Fruit fly (Drosophila melanogaster): ENCODE data around the gene CG18808.

CG18808 gene

DNA sequence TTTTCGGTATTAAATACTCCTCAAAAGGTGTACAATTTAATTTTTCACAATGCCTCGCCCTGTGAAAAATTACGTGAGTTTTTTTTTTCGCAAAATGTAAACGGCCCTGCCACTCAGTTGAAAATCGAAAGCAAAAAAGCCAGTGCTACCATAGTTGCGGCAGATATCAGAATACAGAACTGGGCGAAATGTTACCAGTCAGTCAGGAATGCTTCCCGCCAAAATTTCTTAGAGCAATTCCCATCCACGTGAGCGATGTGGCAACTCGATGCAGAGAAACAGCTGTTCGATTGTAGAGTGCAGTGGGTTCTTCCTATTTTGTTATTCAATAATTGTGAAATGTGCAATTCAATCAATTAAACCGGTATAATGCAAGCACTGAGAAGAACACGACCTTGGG, 18.4 kb upstream of the CG18808 start, which contains the start of the genes Dhc64C and LeuRS-m:
Gene Dhc64C, minus strand, starts transcription at position 104 of the 400 bp plus-strand sequence.
Gene LeuRS-m, plus strand, starts transcription at position 270 of the 400 bp plus-strand sequence.
- TF ChIP-seq bab1 (GFP tag; optimal IDR thresholded peaks at IDR 0.05) (peak; percentile 66), CG7101 (tag; optimal IDR thresholded peaks at IDR 0.05) (peak; percentile 25), CG14711 (tag; optimal IDR thresholded peaks at IDR 0.05) (peak; percentile 23), tj (GFP tag; optimal IDR thresholded peaks at IDR 0.05) (no peak), Mnt (GFP tag; optimal IDR thresholded peaks at IDR 0.05) (peak; percentile 59), cic (GFP tag; optimal IDR thresholded peaks at IDR 0.05) (peak; percentile 29), kay (GFP tag; ENCODE audit: borderline replicate concordance) (no peak), CG7045 (GFP tag; optimal IDR thresholded peaks at IDR 0.05) (peak; percentile 5), CG5204 (GFP tag; optimal IDR thresholded peaks at IDR 0.05) (no peak), ovo (GFP tag; optimal IDR thresholded peaks at IDR 0.05) (no peak), CG1620 (GFP tag; optimal IDR thresholded peaks at IDR 0.05) (peak; percentile 53), Hr96 (GFP tag; optimal IDR thresholded peaks at IDR 0.05) (peak; percentile 48), CG11617 (GFP tag; optimal IDR thresholded peaks at IDR 0.05) (no peak), CG33017 (tag; optimal IDR thresholded peaks at IDR 0.05) (peak; percentile 2), toe (GFP tag; optimal IDR thresholded peaks at IDR 0.05) (peak; percentile 63)

DNA sequence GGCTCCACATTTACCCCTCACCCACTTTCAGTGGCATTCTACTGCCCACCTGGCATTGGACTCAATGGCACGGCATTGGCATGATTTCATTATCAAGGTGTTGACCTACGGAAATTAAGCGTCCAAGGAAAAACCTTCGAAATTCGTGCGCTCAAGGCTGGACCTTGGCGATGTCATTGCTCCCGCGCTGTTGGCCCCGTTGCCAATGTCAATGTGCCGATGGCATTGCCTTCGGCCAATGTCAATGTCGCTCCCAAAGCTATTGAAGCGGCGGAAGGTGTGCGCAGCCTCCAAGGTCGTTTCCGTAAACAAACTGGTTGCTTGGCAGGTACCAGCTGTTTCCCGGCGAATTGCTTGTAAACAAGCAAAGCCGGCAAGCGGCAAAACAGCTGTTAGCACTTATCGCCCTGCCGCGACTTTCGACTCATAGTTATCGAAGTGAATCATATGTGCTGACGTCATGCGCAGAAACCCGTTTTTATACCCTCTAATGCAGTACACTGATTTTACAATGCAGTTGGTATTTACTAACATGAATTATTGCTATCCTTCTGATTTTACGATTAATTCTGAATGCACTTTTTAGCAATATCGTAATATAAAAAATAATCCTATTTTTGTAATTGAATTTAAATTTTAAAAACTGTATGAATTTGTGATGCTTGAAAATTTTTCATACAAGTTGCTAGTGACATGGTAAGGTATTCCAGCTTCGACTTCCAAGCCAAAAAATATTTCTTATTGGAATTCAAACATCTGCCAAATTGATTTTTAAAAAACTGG, 17.3 kb upstream of the CG18808 start:
- TF ChIP-seq Hr96 (GFP tag; optimal IDR thresholded peaks at IDR 0.05) (peak; percentile 65), cnc (optimal IDR thresholded peaks at IDR 0.05) (no peak), CG5204 (GFP tag; optimal IDR thresholded peaks at IDR 0.05) (peak; percentile 86), toe (GFP tag; optimal IDR thresholded peaks at IDR 0.05) (peak; percentile 86), cic (GFP tag; optimal IDR thresholded peaks at IDR 0.05) (peak; percentile 60), CG11617 (GFP tag; optimal IDR thresholded peaks at IDR 0.05) (peak; percentile 90), CG7101 (tag; optimal IDR thresholded peaks at IDR 0.05) (peak; percentile 89), CG12768 (GFP tag; optimal IDR thresholded peaks at IDR 0.05) (peak; percentile 82), CG33017 (tag; optimal IDR thresholded peaks at IDR 0.05) (peak; percentile 94), pad (GFP tag; optimal IDR thresholded peaks at IDR 0.05) (peak; percentile 69), kay (GFP tag; ENCODE audit: borderline replicate concordance) (peak; percentile 99), Crg-1 (GFP tag; optimal IDR thresholded peaks at IDR 0.05) (peak; percentile 54), CG1620 (GFP tag; optimal IDR thresholded peaks at IDR 0.05) (peak; percentile 61), CG7045 (GFP tag; optimal IDR thresholded peaks at IDR 0.05) (peak; percentile 89), bab1 (GFP tag; optimal IDR thresholded peaks at IDR 0.05) (peak; percentile 93), Clk (GFP tag; optimal IDR thresholded peaks at IDR 0.05) (peak; percentile 68), tj (GFP tag; optimal IDR thresholded peaks at IDR 0.05) (peak; percentile 74), CG14711 (tag; optimal IDR thresholded peaks at IDR 0.05) (peak; percentile 84), Mnt (GFP tag; optimal IDR thresholded peaks at IDR 0.05) (peak; percentile 67), ovo (GFP tag; optimal IDR thresholded peaks at IDR 0.05) (peak; percentile 80)

DNA sequence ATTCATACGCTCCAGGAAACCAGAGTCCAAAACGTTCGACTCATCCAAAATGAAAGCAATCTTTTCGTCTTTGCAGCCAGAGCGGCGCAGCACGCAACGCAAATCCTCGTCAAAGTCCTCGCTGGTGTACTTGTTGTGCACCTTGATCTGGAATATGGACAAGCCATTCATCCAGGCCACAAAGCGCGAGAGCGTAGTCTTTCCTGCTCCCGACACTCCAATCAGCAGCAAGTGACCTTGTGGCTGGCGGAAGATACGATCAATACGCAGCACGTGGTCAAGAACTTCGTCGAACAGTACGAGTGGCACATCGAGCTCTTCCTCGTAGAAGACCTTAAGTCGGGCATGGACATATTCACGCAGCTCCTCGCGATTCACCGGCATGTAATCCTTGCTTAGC, 7.0 kb upstream of the CG18808 start:
- TF ChIP-seq CG12768 (GFP tag; optimal IDR thresholded peaks at IDR 0.05) (no peak), CG33017 (tag; optimal IDR thresholded peaks at IDR 0.05) (no peak), cic (GFP tag; optimal IDR thresholded peaks at IDR 0.05) (no peak), cnc (optimal IDR thresholded peaks at IDR 0.05) (no peak), bab1 (GFP tag; optimal IDR thresholded peaks at IDR 0.05) (no peak), Hr96 (GFP tag; optimal IDR thresholded peaks at IDR 0.05) (no peak), CG7045 (GFP tag; optimal IDR thresholded peaks at IDR 0.05) (no peak), Clk (GFP tag; optimal IDR thresholded peaks at IDR 0.05) (no peak), Crg-1 (GFP tag; optimal IDR thresholded peaks at IDR 0.05) (no peak), toe (GFP tag; optimal IDR thresholded peaks at IDR 0.05) (no peak), pad (GFP tag; optimal IDR thresholded peaks at IDR 0.05) (no peak), CG7101 (tag; optimal IDR thresholded peaks at IDR 0.05) (no peak), CG5204 (GFP tag; optimal IDR thresholded peaks at IDR 0.05) (no peak), CG1620 (GFP tag; optimal IDR thresholded peaks at IDR 0.05) (no peak), CG14711 (tag; optimal IDR thresholded peaks at IDR 0.05) (no peak), CG11617 (GFP tag; optimal IDR thresholded peaks at IDR 0.05) (no peak), tj (GFP tag; optimal IDR thresholded peaks at IDR 0.05) (no peak), Mnt (GFP tag; optimal IDR thresholded peaks at IDR 0.05) (no peak)

DNA sequence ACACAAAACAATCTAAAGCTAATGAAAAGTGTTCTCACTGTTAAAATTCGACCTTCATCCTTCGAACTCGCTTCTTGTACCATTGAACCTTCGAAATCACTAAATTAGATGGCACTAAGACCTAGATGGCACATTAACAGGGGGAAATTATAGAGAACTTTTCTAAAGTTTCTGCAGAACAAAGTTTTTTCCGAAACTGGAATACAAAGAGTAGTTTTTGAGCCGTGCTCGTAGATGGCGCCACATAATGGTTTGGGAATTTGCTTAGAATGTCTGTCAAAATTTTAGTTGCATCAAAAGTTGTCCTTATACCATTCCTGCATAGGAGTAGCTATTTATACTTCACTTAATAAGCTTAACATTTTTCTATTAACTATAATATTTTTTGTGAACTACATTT, 1.5 kb downstream of the CG18808 start:
- TF ChIP-seq CG5204 (GFP tag; optimal IDR thresholded peaks at IDR 0.05) (no peak), Crg-1 (GFP tag; optimal IDR thresholded peaks at IDR 0.05) (no peak), ovo (GFP tag; optimal IDR thresholded peaks at IDR 0.05) (no peak), CG12768 (GFP tag; optimal IDR thresholded peaks at IDR 0.05) (no peak), pad (GFP tag; optimal IDR thresholded peaks at IDR 0.05) (no peak)

DNA sequence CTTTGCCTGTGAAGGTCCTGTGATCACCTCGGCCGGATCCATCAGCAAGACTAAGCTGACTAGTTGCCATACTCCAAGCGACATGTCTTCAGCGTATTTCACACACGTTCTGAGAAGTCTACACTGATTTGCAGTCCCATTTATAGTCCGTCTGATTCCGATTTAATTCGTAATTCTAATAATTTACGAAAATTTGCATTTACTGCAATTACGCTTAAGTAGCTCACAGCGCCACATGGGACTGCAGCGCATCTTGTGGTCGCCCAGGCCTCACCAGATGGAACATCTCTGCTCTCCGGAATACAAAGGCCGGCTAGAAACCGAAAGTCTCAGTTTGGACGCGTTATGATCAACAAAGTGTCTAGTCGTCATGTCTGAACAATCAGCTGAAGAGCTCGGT, 2.0 kb downstream of the CG18808 start, which contains the start of gene CG7509:
Gene CG7509, minus strand, starts transcription at position 101 of the 400 bp plus-strand sequence.
- TF ChIP-seq CG7045 (GFP tag; optimal IDR thresholded peaks at IDR 0.05): no peak
- TF ChIP-seq CG14711 (tag; optimal IDR thresholded peaks at IDR 0.05): no peak
- no peak for TF ChIP-seq tj (GFP tag; optimal IDR thresholded peaks at IDR 0.05)
- TF ChIP-seq cic (GFP tag; optimal IDR thresholded peaks at IDR 0.05): no peak
- TF ChIP-seq CG11617 (GFP tag; optimal IDR thresholded peaks at IDR 0.05): no peak

DNA sequence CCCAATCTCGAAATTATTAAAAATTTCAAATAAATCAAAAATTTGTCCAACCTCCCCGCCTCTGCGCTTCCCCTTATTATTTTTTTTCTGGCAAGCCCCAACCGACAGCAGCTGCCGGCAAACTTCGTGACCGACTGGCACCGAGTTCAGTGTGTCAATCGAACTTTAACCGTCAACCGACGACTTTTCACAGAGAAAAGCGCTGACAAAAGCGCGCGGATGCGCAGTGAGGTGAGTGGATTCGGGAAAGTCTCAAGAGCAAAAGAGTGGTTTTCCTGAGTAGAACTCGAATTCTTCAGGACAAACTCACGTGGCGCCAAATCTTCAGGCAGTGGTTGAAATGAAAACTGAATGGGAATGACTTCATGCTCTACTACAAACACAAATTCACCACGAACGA, 6.6 kb downstream of the CG18808 start:
- TF ChIP-seq CG7101 (tag; optimal IDR thresholded peaks at IDR 0.05) (no peak), CG14711 (tag; optimal IDR thresholded peaks at IDR 0.05) (no peak), toe (GFP tag; optimal IDR thresholded peaks at IDR 0.05) (no peak), Clk (GFP tag; optimal IDR thresholded peaks at IDR 0.05) (no peak), CG7045 (GFP tag; optimal IDR thresholded peaks at IDR 0.05) (no peak), cic (GFP tag; optimal IDR thresholded peaks at IDR 0.05) (no peak), ovo (GFP tag; optimal IDR thresholded peaks at IDR 0.05) (no peak), cnc (optimal IDR thresholded peaks at IDR 0.05) (no peak), pad (GFP tag; optimal IDR thresholded peaks at IDR 0.05) (no peak), CG5204 (GFP tag; optimal IDR thresholded peaks at IDR 0.05) (no peak), tj (GFP tag; optimal IDR thresholded peaks at IDR 0.05) (no peak)
